Worm (Caenorhabditis elegans) whole organism, L4 larva: ENCODE data around the gene dpy-28.

ENCODE experiments used
- D1046.2 ChIP-seq: fragments of 200-800 bp; sonication (Bioruptor generic); IDR thresholded peaks from 2 replicates; pipeline ENCODE4 v1.3.6; 2022; ENCODE audit warnings: missing genetic modification characterization, missing compliant biosample characterization
- F49E8.2 ChIP-seq: sonication (generic microtip); optimal IDR thresholded peaks from 2 replicates; lab custom pipeline; 2016; ENCODE audit warnings: missing compliant biosample characterization, mild to moderate bottlenecking, missing genetic modification characterization, borderline replicate concordance
- T20F7.1 ChIP-seq: fragments of 200-800 bp; sonication (Bioruptor generic); optimal IDR thresholded peaks from 2 replicates; lab custom pipeline; 2018; ENCODE audit warnings: mild to moderate bottlenecking, missing genetic modification characterization, missing compliant biosample characterization
- T26A8.4 ChIP-seq: fragments of 200-800 bp; sonication (Bioruptor generic); IDR thresholded peaks from 2 replicates; pipeline ENCODE4 v1.3.6; 2022; ENCODE audit warnings: missing genetic modification characterization, missing compliant biosample characterization
- Y48G9A.11 ChIP-seq: fragments of 200-800 bp; sonication (Bioruptor generic); IDR thresholded peaks from 2 replicates; pipeline ENCODE4 v1.3.6; 2022; ENCODE audit warnings: missing genetic modification reagents, missing genetic modification characterization, missing compliant biosample characterization
- aha-1 ChIP-seq: fragments of 150-350 bp; peaks from one replicate; lab custom pipeline; 2014; ENCODE audit warnings: missing biosample characterization, missing genetic modification characterization
- ama-1 ChIP-seq: fragments of 150-350 bp; optimal IDR thresholded peaks from 2 replicates; lab custom pipeline; 2014; ENCODE audit warnings: inconsistent platforms, mixed read lengths
- arid-1 ChIP-seq: fragments of 200-800 bp; sonication (Bioruptor generic); conservative IDR thresholded peaks from 2 replicates; pipeline ENCODE4 v1.3.6; 2022; ENCODE audit warnings: missing genetic modification reagents, missing genetic modification characterization, missing compliant biosample characterization
- ceh-28 ChIP-seq: fragments of 150-350 bp; optimal IDR thresholded peaks from 2 replicates; lab custom pipeline; 2014; ENCODE audit warnings: missing biosample characterization, missing genetic modification reagents, missing genetic modification characterization
- ctbp-1 ChIP-seq: fragments of 200-800 bp; sonication (Bioruptor generic); IDR thresholded peaks from 2 replicates; pipeline ENCODE4 v1.3.6; 2022; ENCODE audit warnings: missing genetic modification reagents, missing genetic modification characterization, missing compliant biosample characterization
- daf-16 ChIP-seq, 3 experiments: sonication (generic microtip); optimal IDR thresholded peaks; 2 replicates each; lab custom pipeline; 2016 to 2017; ENCODE audit warnings: missing genetic modification characterization in 3 of 3, missing genetic modification reagents in 3 of 3, mild to moderate bottlenecking in 2 of 3, missing compliant biosample characterization in 2 of 3, missing biosample characterization in 1 of 3, moderate library complexity in 1 of 3
- dve-1 ChIP-seq: sonication (generic microtip); optimal IDR thresholded peaks from 2 replicates; lab custom pipeline; 2017; ENCODE audit warnings: antibody characterized with exemption, mild to moderate bottlenecking, missing genetic modification characterization, missing compliant biosample characterization; ENCODE audit not compliant: insufficient read depth
- gei-8 ChIP-seq: fragments of 200-800 bp; sonication (Bioruptor generic); optimal IDR thresholded peaks from 2 replicates; lab custom pipeline; 2018; ENCODE audit warnings: mild to moderate bottlenecking, missing genetic modification characterization, missing compliant biosample characterization
- hif-1 ChIP-seq, 2 experiments: sonication (generic microtip); optimal IDR thresholded peaks; 2 replicates each; lab custom pipeline; 2016 to 2017; ENCODE audit warnings: missing compliant biosample characterization in 2 of 2, missing genetic modification characterization in 2 of 2, missing genetic modification reagents in 2 of 2, missing genotype in 2 of 2, mild to moderate bottlenecking in 1 of 2
- hlh-11 ChIP-seq: fragments of 200-800 bp; sonication (Bioruptor generic); optimal IDR thresholded peaks from 2 replicates; lab custom pipeline; 2018; ENCODE audit warnings: mild to moderate bottlenecking, missing genetic modification characterization, missing compliant biosample characterization
- hmg-1.1 ChIP-seq: fragments of 200-800 bp; sonication (Bioruptor generic); IDR thresholded peaks from 2 replicates; pipeline ENCODE4 v1.3.6; 2022; ENCODE audit warnings: missing genetic modification reagents, missing genetic modification characterization, missing compliant biosample characterization
- lin-15B ChIP-seq: fragments of 150-350 bp; sonication (generic microtip); optimal IDR thresholded peaks from 3 replicates; lab custom pipeline; 2014; ENCODE audit warnings: missing biosample characterization, missing genetic modification characterization
- lin-38 ChIP-seq: fragments of 200-800 bp; sonication (Bioruptor generic); IDR thresholded peaks from 2 replicates; pipeline ENCODE4 v1.3.6; 2022; ENCODE audit warnings: missing genetic modification reagents, missing genetic modification characterization, missing compliant biosample characterization
- lin-39 ChIP-seq: fragments of 150-350 bp; optimal IDR thresholded peaks from 2 replicates; lab custom pipeline; 2014; ENCODE audit warnings: missing biosample characterization, missing genetic modification reagents, missing genetic modification characterization
- lir-3 ChIP-seq: sonication (generic microtip); optimal IDR thresholded peaks from 2 replicates; lab custom pipeline; 2016; ENCODE audit warnings: mild to moderate bottlenecking, missing genetic modification characterization, missing compliant biosample characterization
- lsy-2 ChIP-seq, 2 experiments: fragments of 150-350 bp in 1 of 2; sonication (generic microtip) in 1 of 2; optimal IDR thresholded peaks; 2 replicates each; lab custom pipeline; 2014 to 2017; ENCODE audit warnings: missing biosample characterization in 2 of 2, missing genetic modification characterization in 2 of 2
- madf-9 ChIP-seq: fragments of 200-800 bp; sonication (Bioruptor generic); conservative IDR thresholded peaks from 2 replicates; pipeline ENCODE4 v1.3.6; 2022; ENCODE audit warnings: missing genetic modification reagents, missing genetic modification characterization, missing compliant biosample characterization
- mdl-1 ChIP-seq, 2 experiments: fragments of 150-350 bp in 1 of 2; sonication (generic microtip) in 1 of 2; optimal IDR thresholded peaks; 2 replicates each; lab custom pipeline; 2014 to 2017; ENCODE audit warnings: missing biosample characterization in 2 of 2, missing genetic modification characterization in 2 of 2
- mep-1 ChIP-seq: fragments of 150-350 bp; sonication (generic microtip); optimal IDR thresholded peaks from 3 replicates; lab custom pipeline; 2014; ENCODE audit warnings: missing biosample characterization, missing genetic modification characterization
- mes-2 ChIP-seq: sonication (generic microtip); optimal IDR thresholded peaks from 2 replicates; lab custom pipeline; 2016; ENCODE audit warnings: missing genotype, mild to moderate bottlenecking, missing genetic modification characterization, missing compliant biosample characterization; ENCODE audit not compliant: poor library complexity, severe bottlenecking
- nhr-10 ChIP-seq: fragments of 150-350 bp; optimal IDR thresholded peaks from 2 replicates; lab custom pipeline; 2014; ENCODE audit warnings: missing biosample characterization, missing genetic modification characterization
- nhr-102 ChIP-seq: sonication (generic microtip); optimal IDR thresholded peaks from 2 replicates; lab custom pipeline; 2016; ENCODE audit warnings: mild to moderate bottlenecking, missing genetic modification characterization, moderate library complexity, missing compliant biosample characterization
- nhr-11 ChIP-seq: fragments of 150-350 bp; optimal IDR thresholded peaks from 2 replicates; lab custom pipeline; 2014; ENCODE audit warnings: missing biosample characterization, missing genetic modification characterization
- nhr-28 ChIP-seq: fragments of 150-350 bp; optimal IDR thresholded peaks from 2 replicates; lab custom pipeline; 2014; ENCODE audit warnings: missing biosample characterization, missing genetic modification characterization
- nhr-6 ChIP-seq: fragments of 150-350 bp; optimal IDR thresholded peaks from 2 replicates; lab custom pipeline; 2014; ENCODE audit warnings: missing biosample characterization, missing genetic modification characterization
- pqm-1 ChIP-seq: sonication (generic microtip); optimal IDR thresholded peaks from 2 replicates; lab custom pipeline; 2017; ENCODE audit warnings: missing biosample characterization, missing genetic modification characterization
- rbr-2 ChIP-seq: sonication (generic microtip); optimal IDR thresholded peaks from 2 replicates; lab custom pipeline; 2016; ENCODE audit warnings: missing genotype, missing genetic modification characterization, missing compliant biosample characterization
- skn-1 ChIP-seq: fragments of 150-350 bp; optimal IDR thresholded peaks from 2 replicates; lab custom pipeline; 2014; ENCODE audit warnings: missing biosample characterization, missing genetic modification characterization
- unc-62 ChIP-seq, 3 experiments: fragments of 150-350 bp in 1 of 3; sonication (generic microtip); optimal IDR thresholded peaks in 2 of 3; peaks in 1 of 3; 1 replicate in 1 of 3; 2 replicates in 2 of 3; lab custom pipeline; 2014 to 2017; ENCODE audit warnings: missing biosample characterization in 3 of 3, missing genetic modification characterization in 3 of 3, missing genetic modification reagents in 3 of 3, missing genotype in 1 of 3
- vab-7 ChIP-seq: fragments of 200-800 bp; sonication (Bioruptor generic); IDR thresholded peaks from 2 replicates; pipeline ENCODE4 v1.3.6; 2022; ENCODE audit warnings: missing genetic modification reagents, missing genetic modification characterization, missing compliant biosample characterization
- zfp-2 ChIP-seq: sonication (generic microtip); optimal IDR thresholded peaks from 2 replicates; lab custom pipeline; 2016; ENCODE audit warnings: mild to moderate bottlenecking, missing genetic modification characterization, missing compliant biosample characterization
- ztf-7 ChIP-seq: fragments of 150-350 bp; optimal IDR thresholded peaks from 2 replicates; lab custom pipeline; 2014; ENCODE audit warnings: missing biosample characterization, missing genetic modification characterization

dpy-28 gene

ce11 chrIII:10734511-10735233 lies 28.3 kb upstream of the dpy-28 start:
- TF ChIP-seq nhr-28 (tag; lab: Kevin White, UChicago) (peak; percentile 46), mep-1 (tag; lab: Kevin White, UChicago) (no peak)

- peak; percentile 19 for TF ChIP-seq hlh-11
- no peak for TF ChIP-seq gei-8 (GFP tag; lab: Kevin White, UChicago)
- TF ChIP-seq T20F7.1 (GFP tag; lab: Kevin White, UChicago) = no peak
- TF ChIP-seq unc-62 (GFP tag; optimal IDR thresholded peaks at IDR 0.05 in 1 of 2; lab: Kevin White, UChicago) = peak in 1 of 2 experiments; percentile 38
- TF ChIP-seq unc-62 (tag; optimal IDR thresholded peaks at IDR 0.05; lab: Kevin White, UChicago) = no peak
- TF ChIP-seq D1046.2 (GFP tag; lab: Robert Waterston, UW) = 0 out of 2 replicates have a peak, but pooled peaks have one; percentile 10
- TF ChIP-seq lin-38 (GFP tag; lab: Robert Waterston, UW) = peak; percentile 33; the same call in 1 of the 2 replicates
- peak; percentile 27 for TF ChIP-seq dve-1 (tag; lab: Kevin White, UChicago)
- TF ChIP-seq lsy-2 (tag; optimal IDR thresholded peaks at IDR 0.05; lab: Kevin White, UChicago) = peak in 1 of 2 experiments; percentile 8
- peak; percentile 36 for TF ChIP-seq mes-2 (tag; lab: Kevin White, UChicago)
Observed at ce11 chrIII:10736322-10736985, 26.5 kb upstream of the dpy-28 start.

- TF ChIP-seq nhr-11 (tag; lab: Kevin White, UChicago) (no peak), aha-1 (tag; lab: Kevin White, UChicago) (peak; percentile 88)
Observed at ce11 chrIII:10738081-10738480, 24.9 kb upstream of the dpy-28 start.

ce11 chrIII:10739455-10739854 lies 23.5 kb upstream of the dpy-28 start, which contains the start of gene smap-1:
TSS of gene smap-1 (minus strand) at chrIII:10739792.
- peak in 1 of 2 experiments; percentile 56 for TF ChIP-seq unc-62 (GFP tag; optimal IDR thresholded peaks at IDR 0.05 in 1 of 2; lab: Kevin White, UChicago)
- TF ChIP-seq unc-62 (tag; optimal IDR thresholded peaks at IDR 0.05; lab: Kevin White, UChicago) = no peak
- TF ChIP-seq madf-9 (GFP tag; lab: Robert Waterston, UW) = no peak
- TF ChIP-seq, all 104 proteins: peak for 1

DNA sequence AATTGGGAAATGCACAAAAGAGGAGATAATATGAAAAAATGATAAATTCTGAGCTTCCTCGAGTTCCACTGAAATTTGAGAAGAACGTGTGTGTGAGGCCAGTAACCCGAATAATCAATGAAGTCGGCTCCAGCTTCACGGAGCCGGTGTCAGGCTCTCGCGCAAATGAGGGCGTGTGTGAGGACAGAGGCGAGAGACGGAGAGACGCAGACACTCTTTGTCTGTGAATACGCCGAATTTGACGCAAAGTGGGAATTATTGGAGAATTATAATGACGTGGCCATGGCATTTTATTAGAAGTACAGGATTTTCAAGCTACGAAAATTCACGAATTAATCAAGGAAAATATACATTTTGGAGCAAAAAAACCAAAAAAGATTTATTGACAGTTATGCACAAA lies 23.0 kb upstream of the dpy-28 start:
- TF ChIP-seq ama-1 = peak; percentile 62
- peak in 1 of 2 experiments; percentile 8 for TF ChIP-seq mdl-1 (tag; optimal IDR thresholded peaks at IDR 0.05; lab: Kevin White, UChicago)
- peak in 1 of 2 experiments; percentile 88 for TF ChIP-seq unc-62 (GFP tag; optimal IDR thresholded peaks at IDR 0.05 in 1 of 2; lab: Kevin White, UChicago)
- no peak for TF ChIP-seq unc-62 (tag; optimal IDR thresholded peaks at IDR 0.05; lab: Kevin White, UChicago)
- no peak for TF ChIP-seq F49E8.2 (tag; lab: Kevin White, UChicago)
- TF ChIP-seq Y48G9A.11 (GFP tag; lab: Robert Waterston, UW) = no peak
- 0 out of 2 replicates have a peak, but pooled peaks have one; percentile 22 for TF ChIP-seq arid-1 (GFP tag; lab: Robert Waterston, UW)
- no peak for TF ChIP-seq ztf-7 (tag; lab: Kevin White, UChicago)
- TF ChIP-seq skn-1 (tag; lab: Kevin White, UChicago) = no peak
- TF ChIP-seq nhr-6 (tag; lab: Kevin White, UChicago) = peak; percentile 39
- TF ChIP-seq T26A8.4 (GFP tag; lab: Robert Waterston, UW) = peak; percentile 26; the same call in 1 of the 2 replicates
- TF ChIP-seq nhr-11 (tag; lab: Kevin White, UChicago) = peak; percentile 50
- TF ChIP-seq lin-39 (tag; lab: Kevin White, UChicago) = no peak
- no peak for TF ChIP-seq zfp-2 (tag; lab: Kevin White, UChicago)
- TF ChIP-seq pqm-1 (tag; lab: Kevin White, UChicago) = peak; percentile 13
- TF ChIP-seq lir-3 (tag; lab: Kevin White, UChicago) = peak; percentile 11
- peak in 1 of 2 experiments; percentile 48 for TF ChIP-seq hif-1 (tag; optimal IDR thresholded peaks at IDR 0.05; lab: Kevin White, UChicago)
- TF ChIP-seq hmg-1.1 (GFP tag; lab: Robert Waterston, UW) = 0 out of 2 replicates have a peak, but pooled peaks have one; percentile 41
- peak; percentile 58 for TF ChIP-seq mep-1 (tag; lab: Kevin White, UChicago)
- peak; percentile 23 for TF ChIP-seq nhr-102 (tag; lab: Kevin White, UChicago)
- peak; percentile 60 for TF ChIP-seq dve-1 (tag; lab: Kevin White, UChicago)
- no peak for TF ChIP-seq daf-16 (GFP tag; optimal IDR thresholded peaks at IDR 0.05; lab: Kevin White, UChicago)
- peak; percentile 4 for TF ChIP-seq daf-16 (tag; optimal IDR thresholded peaks at IDR 0.05; lab: Kevin White, UChicago)
- TF ChIP-seq lin-38 (GFP tag; lab: Robert Waterston, UW) = peak; percentile 74
- TF ChIP-seq lin-15B = no peak
- peak; percentile 61 for TF ChIP-seq rbr-2 (tag; lab: Kevin White, UChicago)
- TF ChIP-seq ceh-28 = no peak
- peak; percentile 71 for TF ChIP-seq hlh-11
- TF ChIP-seq nhr-10 = no peak
- 0 out of 2 replicates have a peak, but pooled peaks have one; percentile 12 for TF ChIP-seq ctbp-1
- TF ChIP-seq aha-1 (tag; lab: Kevin White, UChicago) = peak; percentile 97
- no peak for TF ChIP-seq vab-7
